Worm (Caenorhabditis elegans): ENCODE results near the gene F49E2.2.

F49E2.2 gene

ce11 chrX:9603180-9603579 is 36.7 kb downstream of the F49E2.2 start:
- TF ChIP-seq sem-2 (GFP tag; optimal IDR thresholded peaks at IDR 0.05), result no peak
- TF ChIP-seq drap-1 (GFP tag; optimal IDR thresholded peaks at IDR 0.05), result no peak
- TF ChIP-seq mls-2 (tag; optimal IDR thresholded peaks at IDR 0.05), result no peak
- no peak for TF ChIP-seq cnd-1 (tag; optimal IDR thresholded peaks at IDR 0.05)
- TF ChIP-seq unc-120 (tag; optimal IDR thresholded peaks at IDR 0.05; ENCODE audit: poor library complexity, severe bottlenecking), result no peak
- no peak for TF ChIP-seq sptf-1 (tag; optimal IDR thresholded peaks at IDR 0.05)
- no peak for TF ChIP-seq unc-62 (GFP tag; optimal IDR thresholded peaks at IDR 0.05)
- no peak for TF ChIP-seq blmp-1 (tag; optimal IDR thresholded peaks at IDR 0.05)
- no peak for TF ChIP-seq hlh-1 (tag; optimal IDR thresholded peaks at IDR 0.05)
- no peak for TF ChIP-seq ham-2 (GFP tag; optimal IDR thresholded peaks at IDR 0.05)
- no peak for TF ChIP-seq nhr-237 (tag; optimal IDR thresholded peaks at IDR 0.05)
- TF ChIP-seq elt-1 (tag; optimal IDR thresholded peaks at IDR 0.05; ENCODE audit: borderline replicate concordance, insufficient read depth), result no peak
- TF ChIP-seq nhr-12 (tag; optimal IDR thresholded peaks at IDR 0.05), result no peak
- TF ChIP-seq mab-5 (tag; optimal IDR thresholded peaks at IDR 0.05), result no peak
- no peak for TF ChIP-seq mep-1 (tag; optimal IDR thresholded peaks at IDR 0.05)
- no peak for TF ChIP-seq ceh-43 (GFP tag; optimal IDR thresholded peaks at IDR 0.05)
- no peak for TF ChIP-seq pha-4 (tag; optimal IDR thresholded peaks at IDR 0.05)
- no peak for TF ChIP-seq unc-39 (tag; optimal IDR thresholded peaks at IDR 0.05)

ce11 chrX:9608127-9608526 is 41.6 kb downstream of the F49E2.2 start:
- TF ChIP-seq ztf-11 (tag; optimal IDR thresholded peaks at IDR 0.05) (no peak), unc-62 (GFP tag; optimal IDR thresholded peaks at IDR 0.05) (peak; percentile 30), unc-120 (tag; optimal IDR thresholded peaks at IDR 0.05; ENCODE audit: poor library complexity, severe bottlenecking) (peak; percentile 12), sem-2 (GFP tag; optimal IDR thresholded peaks at IDR 0.05) (no peak)

DNA sequence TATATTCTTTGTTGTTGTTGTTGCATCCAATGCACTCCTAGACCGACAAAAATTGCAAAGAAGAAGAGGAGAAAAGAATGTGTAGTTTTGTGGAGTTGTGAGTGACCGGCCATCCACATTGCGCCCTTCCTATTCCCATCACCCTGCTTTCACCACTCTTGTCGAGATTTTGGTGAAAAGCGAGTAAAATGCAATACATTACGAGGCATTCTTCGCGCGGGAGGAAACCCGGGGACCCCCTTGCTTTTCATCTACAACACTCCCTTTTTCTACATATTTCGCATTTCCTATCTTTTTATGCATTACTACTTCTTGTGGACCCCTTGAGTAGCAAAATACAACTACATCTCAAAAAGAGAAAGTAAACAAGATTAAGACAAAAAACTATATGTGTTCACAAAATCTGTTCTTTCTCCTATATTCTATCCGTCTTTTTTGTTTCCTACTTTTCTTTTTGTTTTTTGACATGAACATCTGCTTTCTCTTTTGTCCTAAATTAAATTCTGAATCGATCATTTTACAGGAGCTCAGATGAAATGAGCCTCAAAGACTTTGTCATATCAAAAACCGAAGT is 43.6 kb downstream of the F49E2.2 start, which contains the start of gene C11E4.6:
C11E4.6 (plus strand) TSS at position 524 of the 574 bp plus-strand sequence.
- TF ChIP-seq ces-1 (GFP tag; optimal IDR thresholded peaks at IDR 0.05), result peak; percentile 38
- no peak for TF ChIP-seq ztf-11 (tag; optimal IDR thresholded peaks at IDR 0.05)

DNA sequence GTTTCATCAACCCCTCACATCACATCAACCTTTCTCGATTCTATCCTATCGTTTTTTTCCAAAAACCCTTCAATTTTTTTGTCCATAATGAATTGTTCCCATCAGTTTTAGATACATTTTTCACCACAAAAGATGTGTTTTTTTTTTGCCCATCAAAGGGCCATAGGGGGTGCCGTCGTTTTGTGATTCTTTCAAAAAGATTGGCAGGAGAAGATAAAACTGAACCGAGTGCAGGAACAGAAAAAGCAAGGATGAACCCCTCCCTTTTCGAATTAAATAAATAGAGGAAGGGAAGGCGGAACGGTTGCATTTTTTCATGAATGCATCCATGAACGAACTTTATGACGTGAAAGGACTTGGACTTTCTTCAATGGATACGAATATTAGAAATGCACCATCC is 50.4 kb downstream of the F49E2.2 start, which contains the start of gene C11E4.7:
C11E4.7 (plus strand) TSS at position 301 of the 400 bp plus-strand sequence.
- TF ChIP-seq mep-1 (tag; optimal IDR thresholded peaks at IDR 0.05), result no peak
- no peak for TF ChIP-seq lin-13 (tag; optimal IDR thresholded peaks at IDR 0.05)
- TF ChIP-seq nhr-237 (tag; optimal IDR thresholded peaks at IDR 0.05), result no peak
- TF ChIP-seq elt-3 (tag; optimal IDR thresholded peaks at IDR 0.05), result no peak
- no peak for TF ChIP-seq sptf-1 (tag; optimal IDR thresholded peaks at IDR 0.05)
- no peak for TF ChIP-seq elt-1 (tag; optimal IDR thresholded peaks at IDR 0.05; ENCODE audit: borderline replicate concordance, insufficient read depth)
- no peak for TF ChIP-seq sem-2 (GFP tag; optimal IDR thresholded peaks at IDR 0.05)
- no peak for TF ChIP-seq lin-32 (GFP tag; optimal IDR thresholded peaks at IDR 0.05)
- no peak for TF ChIP-seq pha-4 (tag; optimal IDR thresholded peaks at IDR 0.05)
- no peak for TF ChIP-seq ceh-83 (GFP tag; optimal IDR thresholded peaks at IDR 0.05)
- TF ChIP-seq bed-3 (GFP tag; optimal IDR thresholded peaks at IDR 0.05), result no peak
- TF ChIP-seq ces-1 (GFP tag; optimal IDR thresholded peaks at IDR 0.05), result no peak
- no peak for TF ChIP-seq unc-62 (GFP tag; optimal IDR thresholded peaks at IDR 0.05)
- no peak for TF ChIP-seq ceh-39 (tag; optimal IDR thresholded peaks at IDR 0.05)

DNA sequence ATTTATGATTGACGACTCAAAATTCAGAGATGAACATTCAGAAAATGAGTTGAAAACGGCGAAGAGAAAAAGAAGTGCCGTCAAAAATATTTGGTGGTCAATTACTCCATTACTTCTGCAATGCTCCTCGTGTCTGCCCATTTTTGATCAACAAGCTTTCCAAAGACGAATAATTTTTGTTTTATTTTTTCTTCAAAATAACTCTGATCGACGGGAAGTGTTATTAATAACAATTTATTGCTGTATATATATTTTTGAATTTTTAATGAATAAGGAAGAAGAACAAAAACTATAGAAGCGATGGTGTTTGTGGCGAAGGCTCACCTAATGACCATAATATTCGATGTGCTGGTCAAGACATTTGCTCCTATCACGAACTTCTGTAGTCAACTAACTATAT is 53.6 kb downstream of the F49E2.2 start, which contains the start of gene C11E4.8:
C11E4.8 (plus strand) TSS at position 301 of the 400 bp plus-strand sequence.
- TF ChIP-seq zip-8 (tag; optimal IDR thresholded peaks at IDR 0.05) (no peak), lin-32 (GFP tag; optimal IDR thresholded peaks at IDR 0.05) (no peak), ham-2 (GFP tag; optimal IDR thresholded peaks at IDR 0.05) (no peak), unc-39 (tag; optimal IDR thresholded peaks at IDR 0.05) (no peak), hlh-1 (tag; optimal IDR thresholded peaks at IDR 0.05) (no peak), elt-1 (tag; optimal IDR thresholded peaks at IDR 0.05; ENCODE audit: borderline replicate concordance, insufficient read depth) (no peak), nhr-76 (tag; optimal IDR thresholded peaks at IDR 0.05) (no peak), lin-13 (tag; optimal IDR thresholded peaks at IDR 0.05) (no peak), unc-120 (tag; optimal IDR thresholded peaks at IDR 0.05; ENCODE audit: poor library complexity, severe bottlenecking) (no peak)

- no peak for TF ChIP-seq ceh-39 (tag; optimal IDR thresholded peaks at IDR 0.05)
- no peak for TF ChIP-seq lin-32 (GFP tag; optimal IDR thresholded peaks at IDR 0.05)
- no peak for TF ChIP-seq lsy-2 (tag; optimal IDR thresholded peaks at IDR 0.05)
- TF ChIP-seq blmp-1 (tag; optimal IDR thresholded peaks at IDR 0.05), result no peak
- peak; percentile 59 for TF ChIP-seq drap-1 (GFP tag; optimal IDR thresholded peaks at IDR 0.05)
- no peak for TF ChIP-seq ztf-11 (tag; optimal IDR thresholded peaks at IDR 0.05)
- TF ChIP-seq sptf-1 (tag; optimal IDR thresholded peaks at IDR 0.05), result no peak
- peak; percentile 1 for TF ChIP-seq ham-2 (GFP tag; optimal IDR thresholded peaks at IDR 0.05)
- TF ChIP-seq elt-1 (tag; optimal IDR thresholded peaks at IDR 0.05; ENCODE audit: borderline replicate concordance, insufficient read depth), result no peak
- TF ChIP-seq nhr-76 (tag; optimal IDR thresholded peaks at IDR 0.05), result no peak
- no peak for TF ChIP-seq mab-5 (tag; optimal IDR thresholded peaks at IDR 0.05)
- no peak for TF ChIP-seq zip-8 (tag; optimal IDR thresholded peaks at IDR 0.05)
- no peak for TF ChIP-seq nhr-237 (tag; optimal IDR thresholded peaks at IDR 0.05)
- TF ChIP-seq elt-3 (tag; optimal IDR thresholded peaks at IDR 0.05), result no peak
- TF ChIP-seq unc-120 (tag; optimal IDR thresholded peaks at IDR 0.05; ENCODE audit: poor library complexity, severe bottlenecking), result peak; percentile 9
- TF ChIP-seq pha-4 (tag; optimal IDR thresholded peaks at IDR 0.05), result no peak
- no peak for TF ChIP-seq hlh-1 (tag; optimal IDR thresholded peaks at IDR 0.05)
- TF ChIP-seq ceh-83 (GFP tag; optimal IDR thresholded peaks at IDR 0.05), result peak; percentile 71
- TF ChIP-seq nhr-12 (tag; optimal IDR thresholded peaks at IDR 0.05), result no peak
- TF ChIP-seq ceh-43 (GFP tag; optimal IDR thresholded peaks at IDR 0.05), result no peak
- TF ChIP-seq unc-62 (GFP tag; optimal IDR thresholded peaks at IDR 0.05), result no peak
- TF ChIP-seq mep-1 (tag; optimal IDR thresholded peaks at IDR 0.05), result no peak
- TF ChIP-seq flh-1 (GFP tag; optimal IDR thresholded peaks at IDR 0.05), result no peak
- TF ChIP-seq bed-3 (GFP tag; optimal IDR thresholded peaks at IDR 0.05), result peak; percentile 5
- peak; percentile 41 for TF ChIP-seq M03D4.4 (tag; optimal IDR thresholded peaks at IDR 0.05)
- TF ChIP-seq nhr-28 (tag; optimal IDR thresholded peaks at IDR 0.05), result no peak
- TF ChIP-seq unc-39 (tag; optimal IDR thresholded peaks at IDR 0.05), result no peak
- TF ChIP-seq nhr-2 (tag; optimal IDR thresholded peaks at IDR 0.05), result no peak
- peak; percentile 72 for TF ChIP-seq cnd-1 (tag; optimal IDR thresholded peaks at IDR 0.05)
- no peak for TF ChIP-seq ces-1 (GFP tag; optimal IDR thresholded peaks at IDR 0.05)
Measured at ce11 chrX:9622609-9623008, 56.1 kb downstream of the F49E2.2 start.
